Worm (Caenorhabditis elegans) whole organism, young adult: Measurements from ENCODE around the gene col-17.

Experiments
- B0261.1 ChIP-seq: sonication (generic microtip); optimal IDR thresholded peaks from 2 replicates; lab custom pipeline; 2016; ENCODE audit warnings: mild to moderate bottlenecking, missing genetic modification characterization, moderate library complexity, missing compliant biosample characterization
- D2030.7 ChIP-seq: fragments of 200-800 bp; sonication (Bioruptor generic); IDR thresholded peaks from 2 replicates; pipeline ENCODE4 v1.3.6; 2022; ENCODE audit warnings: missing genetic modification reagents, missing genetic modification characterization, missing compliant biosample characterization
- F39B2.1 ChIP-seq: fragments of 200-800 bp; sonication (Bioruptor generic); IDR thresholded peaks from 2 replicates; pipeline ENCODE4 v1.3.6; 2022; ENCODE audit warnings: missing genetic modification reagents, missing genetic modification characterization, missing compliant biosample characterization
- F49E8.2 ChIP-seq: sonication (generic microtip); optimal IDR thresholded peaks from 3 replicates; lab custom pipeline; 2017; ENCODE audit warnings: missing genetic modification characterization, mild to moderate bottlenecking, missing compliant biosample characterization, antibody characterized with exemption, moderate library complexity; ENCODE audit not compliant: insufficient read depth
- F52B5.7 ChIP-seq: sonication (generic microtip); optimal IDR thresholded peaks from 2 replicates; lab custom pipeline; 2016; ENCODE audit warnings: mild to moderate bottlenecking, missing genetic modification characterization, missing compliant biosample characterization
- F57A8.1 ChIP-seq: fragments of 200-800 bp; sonication (Bioruptor generic); optimal IDR thresholded peaks from 2 replicates; lab custom pipeline; 2018; ENCODE audit warnings: mild to moderate bottlenecking, missing genetic modification characterization, moderate library complexity, missing compliant biosample characterization
- Y53G8AR.9 ChIP-seq: fragments of 200-800 bp; sonication (Bioruptor generic); conservative IDR thresholded peaks from 2 replicates; pipeline ENCODE4 v1.3.6; 2022; ENCODE audit warnings: missing genetic modification reagents, missing genetic modification characterization, missing compliant biosample characterization
- Y95B8A.8 ChIP-seq: fragments of 200-800 bp; sonication (Bioruptor generic); IDR thresholded peaks from 2 replicates; pipeline ENCODE4 v1.3.6; 2022; ENCODE audit warnings: missing genetic modification reagents, missing genetic modification characterization, missing compliant biosample characterization
- ZK185.1 ChIP-seq: sonication (generic microtip); optimal IDR thresholded peaks from 2 replicates; lab custom pipeline; 2016; ENCODE audit warnings: mild to moderate bottlenecking, missing genetic modification characterization, missing compliant biosample characterization; ENCODE audit not compliant: poor library complexity, severe bottlenecking
- akir-1 ChIP-seq: fragments of 200-800 bp; sonication (Bioruptor generic); optimal IDR thresholded peaks from 2 replicates; lab custom pipeline; 2018; ENCODE audit warnings: mild to moderate bottlenecking, missing genetic modification characterization, moderate library complexity, missing compliant biosample characterization
- aptf-2 ChIP-seq: fragments of 200-800 bp; sonication (Bioruptor generic); conservative IDR thresholded peaks from 2 replicates; pipeline ENCODE4 v1.3.6; 2022; ENCODE audit warnings: missing genetic modification reagents, missing genetic modification characterization, missing compliant biosample characterization
- aptf-3 ChIP-seq: fragments of 200-800 bp; sonication (Bioruptor generic); IDR thresholded peaks from 2 replicates; pipeline ENCODE4 v1.3.6; 2022; ENCODE audit warnings: missing genetic modification characterization, missing compliant biosample characterization
- attf-5 ChIP-seq: fragments of 200-800 bp; sonication (Bioruptor generic); optimal IDR thresholded peaks from 2 replicates; lab custom pipeline; 2018; ENCODE audit warnings: mild to moderate bottlenecking, missing genetic modification characterization, missing compliant biosample characterization
- bed-1 ChIP-seq: fragments of 200-800 bp; sonication (Bioruptor generic); IDR thresholded peaks from 2 replicates; pipeline ENCODE4 v1.3.6; 2022; ENCODE audit warnings: missing genetic modification reagents, missing genetic modification characterization, missing compliant biosample characterization
- cebp-1 ChIP-seq, 2 experiments: fragments of 200-800 bp in 1 of 2; sonication (Bioruptor generic) in 1 of 2; sonication (generic microtip) in 1 of 2; IDR thresholded peaks in 1 of 2; optimal IDR thresholded peaks in 1 of 2; 2 replicates each; pipeline versions ENCODE4 v1.3.6 to Lab custom; 2017 to 2022; ENCODE audit warnings: missing compliant biosample characterization in 2 of 2, missing genetic modification characterization in 2 of 2, mild to moderate bottlenecking in 1 of 2, missing genetic modification reagents in 1 of 2, moderate library complexity in 1 of 2
- ceh-100 ChIP-seq: fragments of 200-800 bp; sonication (Bioruptor generic); IDR thresholded peaks from 2 replicates; pipeline ENCODE4 v1.3.6; 2022; ENCODE audit warnings: missing genetic modification reagents, missing genetic modification characterization, missing compliant biosample characterization
- ceh-27 ChIP-seq: fragments of 200-800 bp; sonication (Bioruptor generic); optimal IDR thresholded peaks from 2 replicates; lab custom pipeline; 2018; ENCODE audit warnings: mild to moderate bottlenecking, missing genetic modification characterization, moderate library complexity, missing compliant biosample characterization
- dox-1 ChIP-seq: fragments of 200-800 bp; sonication (Bioruptor generic); IDR thresholded peaks from 2 replicates; pipeline ENCODE4 v1.3.6; 2022; ENCODE audit warnings: missing genetic modification reagents, missing genetic modification characterization, missing compliant biosample characterization
- dpl-1 ChIP-seq: fragments of 150-350 bp; optimal IDR thresholded peaks from 2 replicates; lab custom pipeline; 2014; ENCODE audit warnings: missing biosample characterization, missing genetic modification reagents, missing genetic modification characterization
- egrh-3 ChIP-seq: fragments of 200-800 bp; sonication (Bioruptor generic); IDR thresholded peaks from 2 replicates; pipeline ENCODE4 v1.3.6; 2022; ENCODE audit warnings: missing genetic modification reagents, missing genetic modification characterization, missing compliant biosample characterization
- gei-17 ChIP-seq: fragments of 200-800 bp; sonication (Bioruptor generic); optimal IDR thresholded peaks from 2 replicates; lab custom pipeline; 2018; ENCODE audit warnings: mild to moderate bottlenecking, missing genetic modification characterization, missing compliant biosample characterization
- hmg-1.2 ChIP-seq: fragments of 200-800 bp; sonication (Bioruptor generic); IDR thresholded peaks from 2 replicates; pipeline ENCODE4 v1.3.6; 2022; ENCODE audit warnings: missing genetic modification reagents, missing genetic modification characterization, missing compliant biosample characterization
- hmg-20 ChIP-seq: fragments of 200-800 bp; sonication (Bioruptor generic); IDR thresholded peaks from 2 replicates; pipeline ENCODE4 v1.3.6; 2022; ENCODE audit warnings: missing genetic modification reagents, missing genetic modification characterization, missing compliant biosample characterization
- hsf-1 ChIP-seq: fragments of 200-800 bp; sonication (Bioruptor generic); IDR thresholded peaks from 2 replicates; pipeline ENCODE4 v1.3.6; 2022; ENCODE audit warnings: missing genetic modification reagents, missing genetic modification characterization, missing compliant biosample characterization
- let-526 ChIP-seq: fragments of 200-800 bp; sonication (Bioruptor generic); IDR thresholded peaks from 2 replicates; pipeline ENCODE4 v1.3.6; 2022; ENCODE audit warnings: missing genetic modification reagents, missing genetic modification characterization, missing compliant biosample characterization
- let-607 ChIP-seq, 2 experiments: fragments of 200-800 bp in 1 of 2; sonication (Bioruptor generic) in 1 of 2; sonication (generic microtip) in 1 of 2; optimal IDR thresholded peaks; 2 replicates each; lab custom pipeline; 2016 to 2018; ENCODE audit warnings: mild to moderate bottlenecking in 2 of 2, missing compliant biosample characterization in 2 of 2, missing genetic modification characterization in 2 of 2, moderate library complexity in 2 of 2, missing genotype in 1 of 2
- lin-54 ChIP-seq: fragments of 200-800 bp; sonication (Bioruptor generic); optimal IDR thresholded peaks from 2 replicates; lab custom pipeline; 2018; ENCODE audit warnings: mild to moderate bottlenecking, missing genetic modification characterization, missing compliant biosample characterization
- lir-1 ChIP-seq: fragments of 200-800 bp; sonication (Bioruptor generic); conservative IDR thresholded peaks from 2 replicates; pipeline ENCODE4 v1.3.6; 2022; ENCODE audit warnings: missing genetic modification reagents, missing genetic modification characterization, missing compliant biosample characterization
- madf-10 ChIP-seq: sonication (generic microtip); optimal IDR thresholded peaks from 2 replicates; lab custom pipeline; 2016; ENCODE audit warnings: mild to moderate bottlenecking, missing genetic modification characterization, missing compliant biosample characterization
- mel-28 ChIP-seq: sonication (generic microtip); optimal IDR thresholded peaks from 2 replicates; lab custom pipeline; 2016; ENCODE audit warnings: borderline replicate concordance, mild to moderate bottlenecking, missing genetic modification characterization, missing compliant biosample characterization
- nfya-1 ChIP-seq: sonication (generic microtip); optimal IDR thresholded peaks from 2 replicates; lab custom pipeline; 2017; ENCODE audit warnings: antibody characterized with exemption, missing compliant biosample characterization, missing genetic modification characterization, borderline replicate concordance; ENCODE audit not compliant: insufficient read depth
- nhr-120 ChIP-seq: fragments of 200-800 bp; sonication (Bioruptor generic); IDR thresholded peaks from 2 replicates; pipeline ENCODE4 v1.3.6; 2022; ENCODE audit warnings: missing genetic modification characterization, missing compliant biosample characterization
- nhr-179 ChIP-seq: sonication (generic microtip); optimal IDR thresholded peaks from 2 replicates; lab custom pipeline; 2016; ENCODE audit warnings: mild to moderate bottlenecking, missing genetic modification characterization, missing compliant biosample characterization
- nhr-27 ChIP-seq: fragments of 200-800 bp; sonication (Bioruptor generic); optimal IDR thresholded peaks from 2 replicates; lab custom pipeline; 2018; ENCODE audit warnings: mild to moderate bottlenecking, missing genetic modification characterization, moderate library complexity, missing compliant biosample characterization
- rec-8 ChIP-seq, 2 experiments: sonication (generic microtip); optimal IDR thresholded peaks; 2 replicates each; lab custom pipeline; 2016; ENCODE audit warnings: mild to moderate bottlenecking in 2 of 2, missing genetic modification characterization in 2 of 2, missing genetic modification reagents in 2 of 2, missing genotype in 2 of 2, missing biosample characterization in 1 of 2, missing compliant biosample characterization in 1 of 2, moderate library complexity in 1 of 2
- sea-2 ChIP-seq: fragments of 200-800 bp; sonication (Bioruptor generic); IDR thresholded peaks from 2 replicates; pipeline ENCODE4 v1.3.6; 2022; ENCODE audit warnings: missing genetic modification characterization, missing compliant biosample characterization
- snpc-1.1 ChIP-seq: sonication (generic microtip); optimal IDR thresholded peaks from 2 replicates; lab custom pipeline; 2017; ENCODE audit warnings: missing genetic modification characterization, mild to moderate bottlenecking, missing compliant biosample characterization, antibody characterized with exemption, moderate library complexity, missing genotype, missing genetic modification reagents; ENCODE audit not compliant: insufficient read depth
- snpc-1.3 ChIP-seq: sonication (generic microtip); optimal IDR thresholded peaks from 2 replicates; lab custom pipeline; 2017; ENCODE audit warnings: missing genetic modification characterization, mild to moderate bottlenecking, missing compliant biosample characterization, antibody characterized with exemption, moderate library complexity, missing genotype, missing genetic modification reagents; ENCODE audit not compliant: insufficient read depth
- tbp1 ChIP-seq: fragments of 200-800 bp; sonication (Bioruptor generic); optimal IDR thresholded peaks from 2 replicates; lab custom pipeline; 2018; ENCODE audit warnings: mild to moderate bottlenecking, missing genetic modification characterization, missing compliant biosample characterization
- unc-130 ChIP-seq: sonication (generic microtip); optimal IDR thresholded peaks from 2 replicates; lab custom pipeline; 2016; ENCODE audit warnings: missing genetic modification reagents, missing genetic modification characterization, missing compliant biosample characterization
- zfh-2 ChIP-seq: fragments of 200-800 bp; sonication (Bioruptor generic); conservative IDR thresholded peaks from 2 replicates; pipeline ENCODE4 v1.3.6; 2022; ENCODE audit warnings: missing genetic modification reagents, missing genetic modification characterization, missing compliant biosample characterization
- ztf-25 ChIP-seq: fragments of 200-800 bp; sonication (Bioruptor generic); IDR thresholded peaks from 2 replicates; pipeline ENCODE4 v1.3.6; 2022; ENCODE audit warnings: missing genetic modification reagents, missing genetic modification characterization, missing compliant biosample characterization
- ztf-3 ChIP-seq: fragments of 200-800 bp; sonication (Bioruptor generic); optimal IDR thresholded peaks from 2 replicates; lab custom pipeline; 2018; ENCODE audit warnings: mild to moderate bottlenecking, missing genetic modification characterization, missing compliant biosample characterization

Gene col-17

DNA sequence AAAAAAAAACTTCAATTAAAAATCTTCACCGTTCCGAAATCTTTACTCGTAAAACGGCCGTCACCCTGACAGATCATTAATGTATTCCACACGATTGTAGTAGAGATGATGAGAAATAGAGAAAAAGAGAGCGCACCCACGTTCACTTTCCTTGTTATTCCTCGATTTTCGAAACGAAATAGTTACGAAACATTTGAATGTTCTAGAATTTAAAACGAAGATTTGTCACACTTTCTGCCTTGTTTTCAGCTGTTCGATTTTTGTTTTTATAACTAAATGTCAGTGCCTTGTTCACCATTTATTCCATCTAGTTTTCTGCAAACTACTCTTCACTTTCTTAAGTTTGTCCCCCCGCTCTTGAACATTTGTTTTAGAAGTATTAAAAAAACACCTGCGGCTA is 12.6 kb downstream of the col-17 start:
- TF ChIP-seq madf-10 (no peak), mel-28 (tag; lab: Kevin White, UChicago) (no peak), cebp-1 (GFP tag; IDR thresholded peaks at IDR 0.05; lab: Robert Waterston, UW) (no peak), cebp-1 (tag; optimal IDR thresholded peaks at IDR 0.05; lab: Kevin White, UChicago) (peak; percentile 66), hsf-1 (GFP tag; lab: Robert Waterston, UW) (no peak), lin-54 (GFP tag; lab: Kevin White, UChicago) (no peak), aptf-2 (GFP tag; lab: Robert Waterston, UW) (no peak), let-607 (tag; optimal IDR thresholded peaks at IDR 0.05; lab: Kevin White, UChicago) (no peak), gei-17 (no peak), hmg-1.2 (GFP tag; lab: Robert Waterston, UW) (no peak)

DNA sequence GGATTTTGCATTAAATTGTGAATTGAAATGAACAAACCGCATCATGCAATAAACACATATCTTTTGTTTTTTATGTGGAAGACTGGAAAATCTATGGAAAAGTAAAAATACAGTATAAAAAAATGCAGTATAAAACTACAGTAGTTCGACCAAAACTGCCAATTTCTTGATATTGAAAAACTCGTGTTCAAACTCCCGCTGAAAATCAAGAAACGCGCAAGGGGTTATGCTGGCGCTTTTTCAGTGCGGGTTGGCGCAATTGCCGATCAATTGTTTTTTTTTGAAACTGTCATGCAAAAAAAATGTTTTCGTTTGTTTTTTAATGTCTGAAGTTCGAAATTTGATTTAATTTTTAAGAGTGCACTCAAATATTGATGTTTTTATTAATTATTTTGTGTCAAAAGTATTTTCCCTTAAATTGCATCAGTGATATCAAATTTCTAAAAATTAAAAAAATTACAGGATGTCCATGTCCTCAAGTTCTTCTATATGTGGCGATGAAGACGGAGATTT is 15.7 kb downstream of the col-17 start, which contains the start of gene dnj-9:
dnj-9 (plus strand) TSS at position 463 of the 513 bp plus-strand sequence.
- TF ChIP-seq unc-130 (GFP tag; lab: Kevin White, UChicago), result peak; percentile 75
- peak; percentile 81 for TF ChIP-seq D2030.7 (GFP tag; lab: Robert Waterston, UW)
- TF ChIP-seq ZK185.1 (tag; lab: Kevin White, UChicago), result peak; percentile 95
- no peak for TF ChIP-seq F52B5.7 (tag; lab: Kevin White, UChicago)
- no peak for TF ChIP-seq aptf-3
- TF ChIP-seq mel-28 (tag; lab: Kevin White, UChicago), result peak; percentile 6
- peak; percentile 78 for TF ChIP-seq lir-1 (GFP tag; lab: Robert Waterston, UW)
- TF ChIP-seq bed-1 (GFP tag; lab: Robert Waterston, UW), result no peak
- TF ChIP-seq snpc-1.1 (tag; lab: Kevin White, UChicago), result peak; percentile 28
- peak in 1 of 2 experiments; percentile 21 for TF ChIP-seq rec-8 (tag; optimal IDR thresholded peaks at IDR 0.05; lab: Kevin White, UChicago)
- 0 out of 2 replicates have a peak, but pooled peaks have one; percentile 41 for TF ChIP-seq ztf-25 (GFP tag; lab: Robert Waterston, UW)
- peak; percentile 95 for TF ChIP-seq dox-1 (GFP tag; lab: Robert Waterston, UW)
- peak; percentile 85 for TF ChIP-seq hmg-20
- peak; percentile 92 for TF ChIP-seq snpc-1.3 (tag; lab: Kevin White, UChicago)
- no peak for TF ChIP-seq zfh-2 (GFP tag; lab: Robert Waterston, UW)
- no peak for TF ChIP-seq akir-1 (GFP tag; lab: Kevin White, UChicago)
- TF ChIP-seq nfya-1, result no peak
- no peak for TF ChIP-seq aptf-2 (GFP tag; lab: Robert Waterston, UW)
- TF ChIP-seq dpl-1 (GFP tag; lab: Kevin White, UChicago), result peak; percentile 97
- peak; percentile 77; the same call in 1 of the 2 replicates for TF ChIP-seq Y95B8A.8 (GFP tag; lab: Robert Waterston, UW)
- peak; percentile 54 for TF ChIP-seq cebp-1 (GFP tag; IDR thresholded peaks at IDR 0.05; lab: Robert Waterston, UW)
- TF ChIP-seq cebp-1 (tag; optimal IDR thresholded peaks at IDR 0.05; lab: Kevin White, UChicago), result peak; percentile 92
- peak; percentile 95 for TF ChIP-seq attf-5 (GFP tag; lab: Kevin White, UChicago)
- TF ChIP-seq nhr-120 (GFP tag; lab: Robert Waterston, UW), result no peak
- TF ChIP-seq B0261.1 (tag; lab: Kevin White, UChicago), result peak; percentile 15
- TF ChIP-seq F49E8.2 (tag; lab: Kevin White, UChicago), result peak; percentile 71
- peak; percentile 75 for TF ChIP-seq tbp1 (GFP tag; lab: Kevin White, UChicago)
- TF ChIP-seq egrh-3, result no peak
- TF ChIP-seq ceh-27 (GFP tag; lab: Kevin White, UChicago), result peak; percentile 83
- TF ChIP-seq Y53G8AR.9, result peak; percentile 98
- peak; percentile 41 for TF ChIP-seq nhr-27
- peak; percentile 84 for TF ChIP-seq ceh-100 (GFP tag; lab: Robert Waterston, UW)
- TF ChIP-seq sea-2 (GFP tag; lab: Robert Waterston, UW), result no peak
- TF ChIP-seq let-526, result peak; percentile 83; the same call in 1 of the 2 replicates
- no peak for TF ChIP-seq ztf-3 (GFP tag; lab: Kevin White, UChicago)
- peak; percentile 35 for TF ChIP-seq F57A8.1 (GFP tag; lab: Kevin White, UChicago)
- peak; percentile 75 for TF ChIP-seq F39B2.1 (GFP tag; lab: Robert Waterston, UW)
- no peak for TF ChIP-seq nhr-179
